Worm (Caenorhabditis elegans) whole organism, L4 larva: ENCODE measurements around the gene C39E6.2.

Experiments
- F10B5.3 ChIP-seq: sonication (generic microtip); optimal IDR thresholded peaks from 2 replicates; lab custom pipeline; 2016; ENCODE audit warnings: mild to moderate bottlenecking, missing genetic modification characterization, missing compliant biosample characterization
- T20F7.1 ChIP-seq: fragments of 200-800 bp; sonication (Bioruptor generic); optimal IDR thresholded peaks from 2 replicates; lab custom pipeline; 2018; ENCODE audit warnings: mild to moderate bottlenecking, missing genetic modification characterization, missing compliant biosample characterization
- Y105C5A.15 ChIP-seq: fragments of 200-800 bp; sonication (Bioruptor generic); IDR thresholded peaks from 2 replicates; pipeline ENCODE4 v1.3.6; 2022; ENCODE audit warnings: missing genetic modification characterization, missing compliant biosample characterization
- ZK546.5 ChIP-seq, 2 experiments: sonication (generic microtip); optimal IDR thresholded peaks; 2 replicates each; lab custom pipeline; 2017; ENCODE audit warnings: missing biosample characterization in 2 of 2, missing genetic modification characterization in 2 of 2
- aha-1 ChIP-seq: fragments of 150-350 bp; peaks from one replicate; lab custom pipeline; 2014; ENCODE audit warnings: missing biosample characterization, missing genetic modification characterization
- ceh-28 ChIP-seq: fragments of 150-350 bp; optimal IDR thresholded peaks from 2 replicates; lab custom pipeline; 2014; ENCODE audit warnings: missing biosample characterization, missing genetic modification reagents, missing genetic modification characterization
- ceh-32 ChIP-seq: sonication (generic microtip); optimal IDR thresholded peaks from 2 replicates; lab custom pipeline; 2016; ENCODE audit warnings: mild to moderate bottlenecking, missing genetic modification characterization, missing compliant biosample characterization; ENCODE audit not compliant: poor library complexity
- ceh-62 ChIP-seq: sonication (generic microtip); optimal IDR thresholded peaks from 2 replicates; lab custom pipeline; 2017; ENCODE audit warnings: missing biosample characterization, missing genetic modification characterization
- ceh-82 ChIP-seq: sonication (generic microtip); optimal IDR thresholded peaks from 2 replicates; lab custom pipeline; 2017; ENCODE audit warnings: missing biosample characterization, missing genetic modification characterization
- ces-1 ChIP-seq: fragments of 150-350 bp; sonication (generic microtip); optimal IDR thresholded peaks from 4 replicates; lab custom pipeline; 2014; ENCODE audit warnings: missing biosample characterization, missing genetic modification reagents, missing genetic modification characterization
- cey-2 ChIP-seq: sonication (generic microtip); optimal IDR thresholded peaks from 3 replicates; lab custom pipeline; 2017; ENCODE audit warnings: missing genetic modification characterization, mild to moderate bottlenecking, missing compliant biosample characterization, antibody characterized with exemption, borderline replicate concordance; ENCODE audit not compliant: insufficient read depth
- daf-16 ChIP-seq, 3 experiments: sonication (generic microtip); optimal IDR thresholded peaks; 2 replicates each; lab custom pipeline; 2016 to 2017; ENCODE audit warnings: missing genetic modification characterization in 3 of 3, missing genetic modification reagents in 3 of 3, mild to moderate bottlenecking in 2 of 3, missing compliant biosample characterization in 2 of 3, missing biosample characterization in 1 of 3, moderate library complexity in 1 of 3
- daf-19 ChIP-seq: fragments of 200-800 bp; sonication (Bioruptor generic); conservative IDR thresholded peaks from 2 replicates; pipeline ENCODE4 v1.3.6; 2022; ENCODE audit warnings: missing genetic modification characterization, missing compliant biosample characterization
- dmd-6 ChIP-seq: fragments of 200-800 bp; sonication (Bioruptor generic); IDR thresholded peaks from 2 replicates; pipeline ENCODE4 v1.3.6; 2022; ENCODE audit warnings: missing genetic modification reagents, missing genetic modification characterization, missing compliant biosample characterization
- dmd-8 ChIP-seq: fragments of 200-800 bp; sonication (Bioruptor generic); IDR thresholded peaks from 2 replicates; pipeline ENCODE4 v1.3.6; 2022; ENCODE audit warnings: missing genetic modification characterization, missing compliant biosample characterization
- dmd-9 ChIP-seq: fragments of 200-800 bp; sonication (Bioruptor generic); IDR thresholded peaks from 2 replicates; pipeline ENCODE4 v1.3.6; 2022; ENCODE audit warnings: missing genetic modification reagents, missing genetic modification characterization, missing compliant biosample characterization
- duxl-1 ChIP-seq: sonication (generic microtip); optimal IDR thresholded peaks from 2 replicates; lab custom pipeline; 2016; ENCODE audit warnings: mild to moderate bottlenecking, missing genetic modification characterization, moderate library complexity, missing compliant biosample characterization; ENCODE audit not compliant: poor library complexity
- egl-27 ChIP-seq: sonication (generic microtip); optimal IDR thresholded peaks from 3 replicates; lab custom pipeline; 2017; ENCODE audit warnings: missing biosample characterization, missing genetic modification reagents, missing genetic modification characterization
- fkh-10 ChIP-seq: fragments of 150-350 bp; optimal IDR thresholded peaks from 2 replicates; lab custom pipeline; 2014; ENCODE audit warnings: missing biosample characterization, missing genetic modification reagents, missing genetic modification characterization
- hif-1 ChIP-seq, 2 experiments: sonication (generic microtip); optimal IDR thresholded peaks; 2 replicates each; lab custom pipeline; 2016 to 2017; ENCODE audit warnings: missing compliant biosample characterization in 2 of 2, missing genetic modification characterization in 2 of 2, missing genetic modification reagents in 2 of 2, missing genotype in 2 of 2, mild to moderate bottlenecking in 1 of 2
- hlh-11 ChIP-seq: fragments of 200-800 bp; sonication (Bioruptor generic); optimal IDR thresholded peaks from 2 replicates; lab custom pipeline; 2018; ENCODE audit warnings: mild to moderate bottlenecking, missing genetic modification characterization, missing compliant biosample characterization
- hlh-30 ChIP-seq: sonication (generic microtip); optimal IDR thresholded peaks from 2 replicates; lab custom pipeline; 2017; ENCODE audit warnings: antibody characterized with exemption, mild to moderate bottlenecking, missing genetic modification characterization, missing compliant biosample characterization; ENCODE audit not compliant: insufficient read depth
- hmg-1.1 ChIP-seq: fragments of 200-800 bp; sonication (Bioruptor generic); IDR thresholded peaks from 2 replicates; pipeline ENCODE4 v1.3.6; 2022; ENCODE audit warnings: missing genetic modification reagents, missing genetic modification characterization, missing compliant biosample characterization
- lim-7 ChIP-seq: fragments of 200-800 bp; sonication (Bioruptor generic); IDR thresholded peaks from 2 replicates; pipeline ENCODE4 v1.3.6; 2022; ENCODE audit warnings: missing genetic modification characterization, missing compliant biosample characterization
- lin-1 ChIP-seq: fragments of 200-800 bp; sonication (Bioruptor generic); IDR thresholded peaks from 2 replicates; pipeline ENCODE4 v1.3.6; 2022; ENCODE audit warnings: missing genetic modification reagents, missing genetic modification characterization, missing compliant biosample characterization
- lin-15B ChIP-seq: fragments of 150-350 bp; sonication (generic microtip); optimal IDR thresholded peaks from 3 replicates; lab custom pipeline; 2014; ENCODE audit warnings: missing biosample characterization, missing genetic modification characterization
- lin-29 ChIP-seq: fragments of 200-800 bp; sonication (Bioruptor generic); IDR thresholded peaks from 2 replicates; pipeline ENCODE4 v1.3.6; 2022; ENCODE audit warnings: missing genetic modification reagents, missing genetic modification characterization, missing compliant biosample characterization
- madf-5 ChIP-seq, 2 experiments: fragments of 200-800 bp; sonication (Bioruptor generic); IDR thresholded peaks; 2 replicates each; pipeline ENCODE4 v1.3.6; 2022; ENCODE audit warnings: missing compliant biosample characterization in 2 of 2, missing genetic modification characterization in 2 of 2
- madf-9 ChIP-seq: fragments of 200-800 bp; sonication (Bioruptor generic); conservative IDR thresholded peaks from 2 replicates; pipeline ENCODE4 v1.3.6; 2022; ENCODE audit warnings: missing genetic modification reagents, missing genetic modification characterization, missing compliant biosample characterization
- mdl-1 ChIP-seq, 2 experiments: fragments of 150-350 bp in 1 of 2; sonication (generic microtip) in 1 of 2; optimal IDR thresholded peaks; 2 replicates each; lab custom pipeline; 2014 to 2017; ENCODE audit warnings: missing biosample characterization in 2 of 2, missing genetic modification characterization in 2 of 2
- mxl-2 ChIP-seq: fragments of 200-800 bp; sonication (Bioruptor generic); conservative IDR thresholded peaks from 2 replicates; pipeline ENCODE4 v1.3.6; 2022; ENCODE audit warnings: missing genetic modification reagents, missing genetic modification characterization, missing compliant biosample characterization
- mxl-3 ChIP-seq: fragments of 200-800 bp; sonication (Bioruptor generic); optimal IDR thresholded peaks from 2 replicates; lab custom pipeline; 2018; ENCODE audit warnings: mild to moderate bottlenecking, missing genetic modification characterization, missing compliant biosample characterization
- nhr-28 ChIP-seq: fragments of 150-350 bp; optimal IDR thresholded peaks from 2 replicates; lab custom pipeline; 2014; ENCODE audit warnings: missing biosample characterization, missing genetic modification characterization
- nhr-41 ChIP-seq: fragments of 200-800 bp; sonication (Bioruptor generic); IDR thresholded peaks from 2 replicates; pipeline ENCODE4 v1.3.6; 2022; ENCODE audit warnings: missing genetic modification reagents, missing genetic modification characterization, missing compliant biosample characterization
- nhr-42 ChIP-seq: fragments of 200-800 bp; sonication (Bioruptor generic); IDR thresholded peaks from 2 replicates; pipeline ENCODE4 v1.3.6; 2022; ENCODE audit warnings: missing genetic modification characterization, missing compliant biosample characterization
- nhr-48 ChIP-seq: sonication (generic microtip); optimal IDR thresholded peaks from 2 replicates; lab custom pipeline; 2016; ENCODE audit warnings: mild to moderate bottlenecking, missing genetic modification characterization, missing compliant biosample characterization
- nhr-76 ChIP-seq: fragments of 150-350 bp; optimal IDR thresholded peaks from 2 replicates; lab custom pipeline; 2014; ENCODE audit warnings: missing biosample characterization, missing genetic modification characterization
- pha-4 ChIP-seq, 2 experiments: fragments of 150-350 bp in 1 of 2; fragments of 200-800 bp in 1 of 2; sonication (Bioruptor generic) in 1 of 2; IDR thresholded peaks in 1 of 2; optimal IDR thresholded peaks in 1 of 2; 2 replicates each; pipeline versions ENCODE4 v1.3.6 to Lab custom; 2014 to 2022; ENCODE audit warnings: missing genetic modification characterization in 2 of 2, missing genetic modification reagents in 2 of 2, missing biosample characterization in 1 of 2, missing compliant biosample characterization in 1 of 2
- php-3 ChIP-seq: fragments of 200-800 bp; sonication (Bioruptor generic); IDR thresholded peaks from 2 replicates; pipeline ENCODE4 v1.3.6; 2022; ENCODE audit warnings: missing genetic modification reagents, missing genetic modification characterization, missing compliant biosample characterization
- sdz-12 ChIP-seq: fragments of 200-800 bp; sonication (Bioruptor generic); optimal IDR thresholded peaks from 2 replicates; lab custom pipeline; 2018; ENCODE audit warnings: mild to moderate bottlenecking, missing genetic modification characterization, missing compliant biosample characterization
- spr-3 ChIP-seq: fragments of 200-800 bp; sonication (Bioruptor generic); optimal IDR thresholded peaks from 2 replicates; lab custom pipeline; 2018; ENCODE audit warnings: mild to moderate bottlenecking, missing genetic modification characterization, missing compliant biosample characterization
- tag-97 ChIP-seq: fragments of 200-800 bp; sonication (Bioruptor generic); IDR thresholded peaks from 2 replicates; pipeline ENCODE4 v1.3.6; 2022; ENCODE audit warnings: missing genetic modification characterization, missing compliant biosample characterization
- tra-1 ChIP-seq: fragments of 200-800 bp; sonication (Bioruptor generic); IDR thresholded peaks from 2 replicates; pipeline ENCODE4 v1.3.6; 2022; ENCODE audit warnings: missing genetic modification reagents, missing genetic modification characterization, missing compliant biosample characterization
- unc-130 ChIP-seq: sonication (generic microtip); optimal IDR thresholded peaks from 2 replicates; lab custom pipeline; 2016; ENCODE audit warnings: missing genetic modification reagents, missing genetic modification characterization, missing compliant biosample characterization
- unc-62 ChIP-seq, 3 experiments: fragments of 150-350 bp in 1 of 3; sonication (generic microtip); optimal IDR thresholded peaks in 2 of 3; peaks in 1 of 3; 1 replicate in 1 of 3; 2 replicates in 2 of 3; lab custom pipeline; 2014 to 2017; ENCODE audit warnings: missing biosample characterization in 3 of 3, missing genetic modification characterization in 3 of 3, missing genetic modification reagents in 3 of 3, missing genotype in 1 of 3
- zag-1 ChIP-seq: fragments of 150-350 bp; optimal IDR thresholded peaks from 2 replicates; lab custom pipeline; 2014; ENCODE audit warnings: missing biosample characterization, missing genetic modification characterization
- zfp-2 ChIP-seq: sonication (generic microtip); optimal IDR thresholded peaks from 2 replicates; lab custom pipeline; 2016; ENCODE audit warnings: mild to moderate bottlenecking, missing genetic modification characterization, missing compliant biosample characterization
- zfp-3 ChIP-seq: fragments of 200-800 bp; sonication (Bioruptor generic); conservative IDR thresholded peaks from 2 replicates; pipeline ENCODE4 v1.3.6; 2022; ENCODE audit warnings: missing genetic modification reagents, missing genetic modification characterization, missing compliant biosample characterization
- ztf-11 ChIP-seq: fragments of 150-350 bp; optimal IDR thresholded peaks from 2 replicates; lab custom pipeline; 2014; ENCODE audit warnings: missing biosample characterization, missing genetic modification characterization
- ztf-7 ChIP-seq: fragments of 150-350 bp; optimal IDR thresholded peaks from 2 replicates; lab custom pipeline; 2014; ENCODE audit warnings: missing biosample characterization, missing genetic modification characterization

Gene C39E6.2

ce11 chrX:4795329-4795728 is 40.4 kb upstream of the C39E6.2 start (continued):
- peak in 1 of 2 experiments; percentile 68 for TF ChIP-seq mdl-1 (tag; optimal IDR thresholded peaks at IDR 0.05; lab: Kevin White, UChicago)
- TF ChIP-seq ceh-82 (tag; lab: Kevin White, UChicago), result no peak
- no peak for TF ChIP-seq dmd-9
- no peak for TF ChIP-seq zag-1
- no peak for TF ChIP-seq F10B5.3 (tag; lab: Kevin White, UChicago)
- TF ChIP-seq egl-27 (tag; lab: Kevin White, UChicago), result no peak
- peak; percentile 93 for TF ChIP-seq dmd-6
- TF ChIP-seq ceh-62 (tag; lab: Kevin White, UChicago), result no peak
- no peak for TF ChIP-seq ceh-28
- TF ChIP-seq sdz-12 (GFP tag; lab: Kevin White, UChicago), result no peak
- TF ChIP-seq lin-29 (GFP tag; lab: Robert Waterston, UW), result no peak
- peak; percentile 8 for TF ChIP-seq mxl-3 (GFP tag; lab: Kevin White, UChicago)
- no peak for TF ChIP-seq nhr-41 (GFP tag; lab: Robert Waterston, UW)
- no peak for TF ChIP-seq hmg-1.1 (GFP tag; lab: Robert Waterston, UW)
- TF ChIP-seq hlh-11 (tag; lab: Kevin White, UChicago), result peak; percentile 89
- 0 out of 2 replicates have a peak, but pooled peaks have one; percentile 17 for TF ChIP-seq nhr-42
- TF ChIP-seq hlh-30 (tag; lab: Kevin White, UChicago), result peak; percentile 84
- no peak for TF ChIP-seq ces-1 (GFP tag; lab: Kevin White, UChicago)
- no peak for TF ChIP-seq ceh-32 (tag; lab: Kevin White, UChicago)
- TF ChIP-seq daf-19 (GFP tag; lab: Robert Waterston, UW), result no peak
- TF ChIP-seq lim-7 (GFP tag; lab: Robert Waterston, UW), result no peak
- no peak for TF ChIP-seq madf-9
- no peak for TF ChIP-seq T20F7.1
- TF ChIP-seq tra-1, result peak; percentile 93
- peak; percentile 94 for TF ChIP-seq php-3 (GFP tag; lab: Robert Waterston, UW)
- no peak for TF ChIP-seq Y105C5A.15 (GFP tag; lab: Robert Waterston, UW)
- peak; percentile 17; the same call in 1 of the 2 replicates for TF ChIP-seq mxl-2 (GFP tag; lab: Robert Waterston, UW)
- no peak for TF ChIP-seq dmd-8 (GFP tag; lab: Robert Waterston, UW)
- no peak for TF ChIP-seq duxl-1 (tag; lab: Kevin White, UChicago)
- TF ChIP-seq tag-97, result no peak
- peak; percentile 69 for TF ChIP-seq lin-1 (GFP tag; lab: Robert Waterston, UW)
- no peak for TF ChIP-seq ztf-7
- TF ChIP-seq fkh-10, result no peak
- no peak for TF ChIP-seq spr-3
- TF ChIP-seq nhr-28 (tag; lab: Kevin White, UChicago), result peak; percentile 66
- TF ChIP-seq hif-1 (tag; optimal IDR thresholded peaks at IDR 0.05; lab: Kevin White, UChicago), result peak in 1 of 2 experiments; percentile 63
- TF ChIP-seq nhr-76 (tag; lab: Kevin White, UChicago), result no peak
- no peak for TF ChIP-seq ZK546.5 (tag; optimal IDR thresholded peaks at IDR 0.05; lab: Kevin White, UChicago)
- TF ChIP-seq nhr-48 (tag; lab: Kevin White, UChicago), result peak; percentile 54
- TF ChIP-seq unc-130, result no peak
- TF ChIP-seq, all 104 proteins: peak for 25

ce11 chrX:4794062-4794461 is 39.1 kb upstream of the C39E6.2 start:
- TF ChIP-seq aha-1 (tag; lab: Kevin White, UChicago), result no peak
- peak; percentile 59; the same call in 1 of the 2 replicates for TF ChIP-seq pha-4 (GFP tag; IDR thresholded peaks at IDR 0.05; lab: Robert Waterston, UW)
- no peak for TF ChIP-seq pha-4 (tag; optimal IDR thresholded peaks at IDR 0.05; lab: Kevin White, UChicago)
- TF ChIP-seq madf-5 (GFP tag; IDR thresholded peaks at IDR 0.05; lab: Robert Waterston, UW), result no peak
- no peak for TF ChIP-seq ceh-28
- peak in 1 of 2 experiments; percentile 76 for TF ChIP-seq daf-16 (GFP tag; optimal IDR thresholded peaks at IDR 0.05; lab: Kevin White, UChicago)
- peak; percentile 96 for TF ChIP-seq daf-16 (tag; optimal IDR thresholded peaks at IDR 0.05; lab: Kevin White, UChicago)
- TF ChIP-seq zfp-3 (GFP tag; lab: Robert Waterston, UW), result 0 out of 2 replicates have a peak, but pooled peaks have one; percentile 44
- TF ChIP-seq zfp-2 (tag; lab: Kevin White, UChicago), result no peak
- TF ChIP-seq cey-2 (tag; lab: Kevin White, UChicago), result no peak
- TF ChIP-seq unc-62 (GFP tag; optimal IDR thresholded peaks at IDR 0.05 in 1 of 2; lab: Kevin White, UChicago), result peak in 1 of 2 experiments; percentile 10
- no peak for TF ChIP-seq unc-62 (tag; optimal IDR thresholded peaks at IDR 0.05; lab: Kevin White, UChicago)
- no peak for TF ChIP-seq ceh-82 (tag; lab: Kevin White, UChicago)
- TF ChIP-seq tag-97, result no peak
- no peak for TF ChIP-seq ztf-11 (tag; lab: Kevin White, UChicago)
- TF ChIP-seq php-3 (GFP tag; lab: Robert Waterston, UW), result peak; percentile 81
- no peak for TF ChIP-seq lin-15B
- TF ChIP-seq hlh-30 (tag; lab: Kevin White, UChicago), result peak; percentile 63
